Worm (Caenorhabditis elegans): Measurements from ENCODE around the gene C04A11.1.

ce11 chrX:13690333-13690732, 30.0 kb downstream of the C04A11.1 start:
- TF ChIP-seq attf-6 (GFP tag; IDR thresholded peaks at IDR 0.05) (no peak), zfh-2 (GFP tag; conservative IDR thresholded peaks at IDR 0.05) (no peak), nhr-90 (tag; optimal IDR thresholded peaks at IDR 0.05) (no peak), hmg-1.2 (GFP tag; IDR thresholded peaks at IDR 0.05) (peak; percentile 49; the same call in 1 of the 2 replicates), ets-4 (GFP tag; optimal IDR thresholded peaks at IDR 0.05) (no peak), unc-130 (GFP tag; optimal IDR thresholded peaks at IDR 0.05) (no peak), hrde-1 (tag; optimal IDR thresholded peaks at IDR 0.05; ENCODE audit: borderline replicate concordance) (no peak), F49E8.2 (tag; optimal IDR thresholded peaks at IDR 0.05; ENCODE audit: insufficient read depth) (no peak)

Data from whole organism, young adult.